Worm (Caenorhabditis elegans) whole organism, L3 larva: ENCODE data around the gene F49C5.3.

Experiments used
- elt-1 ChIP-seq: fragments of 150-350 bp; optimal IDR thresholded peaks from 2 replicates; lab custom pipeline; 2014; ENCODE audit warnings: missing biosample characterization, missing genetic modification characterization
- nhr-11 ChIP-seq: fragments of 150-350 bp; optimal IDR thresholded peaks from 2 replicates; lab custom pipeline; 2014; ENCODE audit warnings: missing biosample characterization, missing genetic modification characterization
- nhr-25 ChIP-seq: sonication (generic microtip); optimal IDR thresholded peaks from 2 replicates; lab custom pipeline; 2017; ENCODE audit warnings: missing biosample characterization, missing genetic modification characterization

DNA sequence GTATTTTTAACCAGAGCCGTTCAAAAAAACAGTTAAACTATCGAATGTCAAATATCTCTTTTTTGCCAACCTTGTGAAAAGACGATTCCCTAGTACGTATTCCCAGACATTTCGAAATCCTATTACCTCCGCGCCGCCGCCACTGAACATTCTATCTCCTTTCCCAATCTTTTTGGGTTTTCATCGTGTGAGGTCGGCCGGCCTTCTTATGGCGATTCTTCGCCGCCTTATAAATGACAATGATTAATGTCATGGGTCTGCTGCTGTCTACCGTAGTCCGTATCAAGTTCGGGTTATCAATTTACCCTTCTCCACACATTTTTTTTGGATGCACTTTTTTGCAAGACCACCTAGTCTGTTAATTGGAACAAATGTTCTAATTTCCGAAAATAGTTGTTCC, 13.3 kb downstream of the F49C5.3 start:
- TF ChIP-seq nhr-25 (tag; lab: Kevin White, UChicago), result peak; percentile 52
- no peak for TF ChIP-seq nhr-11 (tag; lab: Kevin White, UChicago)
- TF ChIP-seq elt-1 (tag; lab: Kevin White, UChicago), result no peak
